Worm (Caenorhabditis elegans) whole organism, L4/young adult: Measurements from ENCODE around the gene baf-1.

Experiments
- dao-5 ChIP-seq: sonication (generic microtip); optimal IDR thresholded peaks from 2 replicates; lab custom pipeline; 2016; ENCODE audit warnings: missing genotype, missing genetic modification characterization, moderate library complexity, missing compliant biosample characterization
- him-1 ChIP-seq: sonication (generic microtip); optimal IDR thresholded peaks from 2 replicates; lab custom pipeline; 2016; ENCODE audit warnings: missing genotype, missing genetic modification reagents, missing genetic modification characterization, missing compliant biosample characterization

DNA sequence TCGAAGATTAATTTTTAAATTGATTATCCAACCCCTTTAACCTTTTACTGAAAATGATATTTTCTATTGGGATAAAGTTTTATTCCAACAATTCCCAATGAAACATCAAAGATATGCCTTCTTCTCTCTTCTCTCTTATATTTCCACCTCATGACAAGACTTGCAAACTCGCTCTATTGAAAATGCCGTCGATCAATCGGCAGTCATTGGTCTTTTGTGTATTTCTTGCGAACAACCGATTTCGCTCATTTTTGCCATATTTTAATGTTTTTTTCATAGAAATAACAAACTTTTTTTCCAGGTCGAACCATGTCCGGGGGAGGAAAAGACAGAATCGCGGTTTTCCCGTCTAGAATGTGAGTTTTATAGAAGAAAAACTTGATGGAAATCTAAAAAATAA, 40.5 kb downstream of the baf-1 start, which contains the start of gene vha-14:
- TF ChIP-seq dao-5 (no peak), him-1 (tag; lab: Kevin White, UChicago) (no peak)
